Worm (Caenorhabditis elegans) whole organism, midembryonic: ENCODE data around the gene rab-14.

Experiments
- flt-1 ChIP-seq: fragments of 200-800 bp; sonication (Bioruptor generic); IDR thresholded peaks from 2 replicates; pipeline ENCODE4 v1.3.6; 2022; ENCODE audit warnings: missing genetic modification characterization, missing compliant biosample characterization
- klf-2 ChIP-seq: fragments of 200-800 bp; sonication (Bioruptor generic); conservative IDR thresholded peaks from 2 replicates; pipeline ENCODE4 v1.3.6; 2022; ENCODE audit warnings: missing genetic modification reagents, missing genetic modification characterization, missing compliant biosample characterization
- ref-1 ChIP-seq: fragments of 200-800 bp; sonication (Bioruptor generic); conservative IDR thresholded peaks from 2 replicates; pipeline ENCODE4 v1.3.6; 2022; ENCODE audit warnings: missing genetic modification reagents, missing genetic modification characterization, missing compliant biosample characterization

DNA sequence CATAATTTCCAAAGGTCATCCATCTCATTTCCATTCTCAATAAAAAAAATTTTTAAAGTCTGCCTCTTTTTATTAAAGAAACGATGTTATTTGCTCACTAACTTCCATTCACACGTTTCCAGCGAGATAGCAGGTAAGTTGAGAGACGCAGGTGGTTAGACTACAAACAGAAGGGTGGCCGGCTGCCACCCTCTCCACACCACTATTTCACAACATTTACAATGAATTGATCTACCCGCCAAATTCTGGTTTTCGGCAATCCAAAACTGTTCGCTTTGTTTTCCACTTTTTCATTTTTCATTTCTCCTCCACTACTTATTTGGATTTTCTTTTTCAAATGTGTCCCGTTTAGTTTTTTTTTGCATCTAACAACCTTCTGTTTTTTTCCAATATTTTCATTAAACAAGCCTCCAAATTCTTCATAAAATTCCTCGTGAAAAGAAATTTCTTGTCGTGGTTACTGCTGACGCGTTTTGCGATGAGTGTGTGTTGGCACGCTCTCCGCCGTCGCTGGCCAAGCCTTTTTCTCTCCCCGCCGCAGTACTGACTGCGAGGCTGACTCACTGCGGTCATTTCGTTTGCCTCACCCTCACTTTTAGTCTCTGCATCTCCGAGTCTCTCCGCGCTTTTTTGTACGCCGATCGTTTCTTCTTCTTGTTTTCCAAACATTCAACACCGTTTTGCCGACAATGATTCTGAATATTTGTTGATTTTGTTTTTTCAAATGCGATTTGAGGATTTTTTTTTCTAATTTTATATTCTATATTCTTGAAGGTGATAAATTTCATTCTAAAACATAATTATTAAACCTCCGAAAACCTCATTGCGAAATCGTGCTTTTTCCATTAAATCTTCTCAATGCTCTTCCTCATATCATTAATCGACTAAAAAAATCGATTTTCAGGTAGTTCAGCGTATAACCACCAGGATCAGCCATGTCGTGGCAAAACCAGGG is 38.2 kb downstream of the rab-14 start, which contains the start of gene dyn-1:
- TF ChIP-seq flt-1 (GFP tag; lab: Robert Waterston, UW) = no peak
- no peak for TF ChIP-seq klf-2 (GFP tag; lab: Robert Waterston, UW)
- TF ChIP-seq ref-1 (GFP tag; lab: Robert Waterston, UW) = no peak
